Worm (Caenorhabditis elegans) whole organism, midembryonic: Measurements from ENCODE around the gene Y51A2B.4.
A peak's percentile ranks its signal among the peaks of the same experiment; 100 is the strongest.

ENCODE experiments used
- T22C8.4 ChIP-seq: fragments of 200-800 bp; sonication (Bioruptor generic); IDR thresholded peaks from 2 replicates; pipeline ENCODE4 v1.3.6; 2022; ENCODE audit warnings: missing genetic modification characterization, missing compliant biosample characterization
- cog-1 ChIP-seq: sonication (generic microtip); optimal IDR thresholded peaks from 2 replicates; lab custom pipeline; 2016; ENCODE audit warnings: missing genetic modification characterization, missing compliant biosample characterization
- flt-1 ChIP-seq: fragments of 200-800 bp; sonication (Bioruptor generic); IDR thresholded peaks from 2 replicates; pipeline ENCODE4 v1.3.6; 2022; ENCODE audit warnings: missing genetic modification characterization, missing compliant biosample characterization
- klf-2 ChIP-seq: fragments of 200-800 bp; sonication (Bioruptor generic); conservative IDR thresholded peaks from 2 replicates; pipeline ENCODE4 v1.3.6; 2022; ENCODE audit warnings: missing genetic modification reagents, missing genetic modification characterization, missing compliant biosample characterization
- med-1 ChIP-seq: sonication (generic microtip); optimal IDR thresholded peaks from 2 replicates; lab custom pipeline; 2017; ENCODE audit warnings: missing genetic modification characterization, mild to moderate bottlenecking, missing compliant biosample characterization, antibody characterized with exemption, missing genetic modification reagents; ENCODE audit not compliant: insufficient read depth
- ref-1 ChIP-seq: fragments of 200-800 bp; sonication (Bioruptor generic); conservative IDR thresholded peaks from 2 replicates; pipeline ENCODE4 v1.3.6; 2022; ENCODE audit warnings: missing genetic modification reagents, missing genetic modification characterization, missing compliant biosample characterization
- tab-1 ChIP-seq: fragments of 200-800 bp; sonication (Bioruptor generic); IDR thresholded peaks from 2 replicates; pipeline ENCODE4 v1.3.6; 2022; ENCODE audit warnings: missing genetic modification characterization, missing compliant biosample characterization
- ztf-23 ChIP-seq: fragments of 200-800 bp; sonication (Bioruptor generic); IDR thresholded peaks from 2 replicates; pipeline ENCODE4 v1.3.6; 2022; ENCODE audit warnings: missing genetic modification reagents, missing genetic modification characterization, missing compliant biosample characterization
- ztf-29 ChIP-seq: fragments of 200-800 bp; sonication (Bioruptor generic); IDR thresholded peaks from 2 replicates; pipeline ENCODE4 v1.3.6; 2022; ENCODE audit warnings: missing genetic modification reagents, missing genetic modification characterization, missing compliant biosample characterization

The Y51A2B.4 gene

ce11 chrV:18375551-18375950, 13.4 kb downstream of the Y51A2B.4 start:
- no peak for TF ChIP-seq ref-1
- no peak for TF ChIP-seq flt-1 (GFP tag; lab: Robert Waterston, UW)
- no peak for TF ChIP-seq ztf-29 (GFP tag; lab: Robert Waterston, UW)
- no peak for TF ChIP-seq tab-1 (GFP tag; lab: Robert Waterston, UW)
- TF ChIP-seq T22C8.4 (GFP tag; lab: Robert Waterston, UW): peak; percentile 79

- TF ChIP-seq flt-1 (GFP tag; lab: Robert Waterston, UW): no peak
These were observed 14.8 kb downstream of the Y51A2B.4 start, which contains the start of gene Y51A2B.2 for ce11 chrV:18374194-18374593. Gene Y51A2B.2 (plus strand): TSS chrV:18374494.

- no peak for TF ChIP-seq tab-1 (GFP tag; lab: Robert Waterston, UW)
- no peak for TF ChIP-seq ztf-23 (GFP tag; lab: Robert Waterston, UW)
- TF ChIP-seq T22C8.4 (GFP tag; lab: Robert Waterston, UW): no peak
- TF ChIP-seq flt-1 (GFP tag; lab: Robert Waterston, UW): no peak
- no peak for TF ChIP-seq cog-1 (tag; lab: Kevin White, UChicago)
- no peak for TF ChIP-seq ref-1
- TF ChIP-seq ztf-29 (GFP tag; lab: Robert Waterston, UW): no peak
- no peak for TF ChIP-seq klf-2 (GFP tag; lab: Robert Waterston, UW)
- no peak for TF ChIP-seq med-1 (GFP tag; lab: Kevin White, UChicago)
These were observed 17.4 kb downstream of the Y51A2B.4 start, which contains the start of gene C08E8.4 for ce11 chrV:18371579-18371978. Gene C08E8.4 (plus strand): TSS chrV:18371846.

ce11 chrV:18371028-18371427, 17.9 kb downstream of the Y51A2B.4 start:
- TF ChIP-seq ref-1 (no peak), ztf-23 (GFP tag; lab: Robert Waterston, UW) (no peak), med-1 (GFP tag; lab: Kevin White, UChicago) (no peak), cog-1 (tag; lab: Kevin White, UChicago) (no peak), T22C8.4 (GFP tag; lab: Robert Waterston, UW) (no peak), ztf-29 (GFP tag; lab: Robert Waterston, UW) (no peak), tab-1 (GFP tag; lab: Robert Waterston, UW) (no peak), flt-1 (GFP tag; lab: Robert Waterston, UW) (no peak), klf-2 (GFP tag; lab: Robert Waterston, UW) (no peak)

- TF ChIP-seq ztf-29 (GFP tag; lab: Robert Waterston, UW) (no peak), tab-1 (GFP tag; lab: Robert Waterston, UW) (no peak), ztf-23 (GFP tag; lab: Robert Waterston, UW) (no peak), klf-2 (GFP tag; lab: Robert Waterston, UW) (no peak), T22C8.4 (GFP tag; lab: Robert Waterston, UW) (no peak), ref-1 (no peak), cog-1 (tag; lab: Kevin White, UChicago) (no peak), flt-1 (GFP tag; lab: Robert Waterston, UW) (no peak), med-1 (GFP tag; lab: Kevin White, UChicago) (no peak)
These were observed 20.6 kb downstream of the Y51A2B.4 start, which contains the start of gene C08E8.6 for ce11 chrV:18368322-18368721. Gene C08E8.6 (minus strand): TSS chrV:18368422.

ce11 chrV:18364558-18364957, 24.4 kb downstream of the Y51A2B.4 start, which contains the start of gene C08E8.9:
Gene C08E8.9 (plus strand): TSS chrV:18364858.
- TF ChIP-seq med-1 (GFP tag; lab: Kevin White, UChicago): no peak
- no peak for TF ChIP-seq cog-1 (tag; lab: Kevin White, UChicago)
- no peak for TF ChIP-seq ztf-23 (GFP tag; lab: Robert Waterston, UW)
- TF ChIP-seq tab-1 (GFP tag; lab: Robert Waterston, UW): no peak
- TF ChIP-seq flt-1 (GFP tag; lab: Robert Waterston, UW): no peak
- TF ChIP-seq ztf-29 (GFP tag; lab: Robert Waterston, UW): no peak
- TF ChIP-seq ref-1: no peak
- no peak for TF ChIP-seq klf-2 (GFP tag; lab: Robert Waterston, UW)
- TF ChIP-seq T22C8.4 (GFP tag; lab: Robert Waterston, UW): no peak

- TF ChIP-seq klf-2 (GFP tag; lab: Robert Waterston, UW): no peak
- TF ChIP-seq flt-1 (GFP tag; lab: Robert Waterston, UW): no peak
- TF ChIP-seq med-1 (GFP tag; lab: Kevin White, UChicago): no peak
These were observed 26.5 kb downstream of the Y51A2B.4 start, which contains the start of gene C08E8.1 for ce11 chrV:18362402-18362801. Gene C08E8.1 (minus strand): TSS chrV:18362502.

ce11 chrV:18359888-18360287, 29.1 kb downstream of the Y51A2B.4 start, which contains the start of gene C08E8.5:
Gene C08E8.5 (minus strand): TSS chrV:18359988.
- TF ChIP-seq T22C8.4 (GFP tag; lab: Robert Waterston, UW) (no peak), tab-1 (GFP tag; lab: Robert Waterston, UW) (no peak), ref-1 (no peak), ztf-29 (GFP tag; lab: Robert Waterston, UW) (no peak), flt-1 (GFP tag; lab: Robert Waterston, UW) (no peak), klf-2 (GFP tag; lab: Robert Waterston, UW) (no peak), ztf-23 (GFP tag; lab: Robert Waterston, UW) (no peak), cog-1 (tag; lab: Kevin White, UChicago) (no peak), med-1 (GFP tag; lab: Kevin White, UChicago) (no peak)

- TF ChIP-seq flt-1 (GFP tag; lab: Robert Waterston, UW) (no peak), cog-1 (tag; lab: Kevin White, UChicago) (no peak), T22C8.4 (GFP tag; lab: Robert Waterston, UW) (no peak), ztf-29 (GFP tag; lab: Robert Waterston, UW) (no peak), ref-1 (no peak), klf-2 (GFP tag; lab: Robert Waterston, UW) (no peak), tab-1 (GFP tag; lab: Robert Waterston, UW) (no peak), med-1 (GFP tag; lab: Kevin White, UChicago) (no peak), ztf-23 (GFP tag; lab: Robert Waterston, UW) (no peak)
These were observed 33.2 kb downstream of the Y51A2B.4 start, which contains the start of gene C08E8.2 for ce11 chrV:18355742-18356141. Gene C08E8.2 (minus strand): TSS chrV:18355842.
